Fruit fly (Drosophila melanogaster) whole organism, embryonic: Measurements from ENCODE around the gene Enoph.

ENCODE experiments used
- B-H1 ChIP-seq: fragments of 200-800 bp; sonication (Bioruptor generic); IDR thresholded peaks from 3 replicates; pipeline ENCODE4 v1.3.6; 2022; ENCODE audit warnings: missing biosample characterization, missing genetic modification characterization
- BtbVII ChIP-seq: fragments of 200-800 bp; sonication (Bioruptor generic); optimal IDR thresholded peaks from 3 replicates; lab custom pipeline; 2017; ENCODE audit warnings: missing biosample characterization, mild to moderate bottlenecking, missing genetic modification characterization
- CG1024 ChIP-seq: fragments of 200-800 bp; sonication (Bioruptor generic); IDR thresholded peaks from 2 replicates; pipeline ENCODE4 v1.3.6; 2022; ENCODE audit warnings: missing biosample characterization, missing genetic modification characterization
- CG10366 ChIP-seq: fragments of 200-800 bp; sonication (Bioruptor generic); IDR thresholded peaks from 2 replicates; pipeline ENCODE4 v1.3.6; 2022; ENCODE audit warnings: missing biosample characterization, missing genetic modification characterization
- CG10543 ChIP-seq: fragments of 200-800 bp; sonication (Bioruptor generic); optimal IDR thresholded peaks from 3 replicates; lab custom pipeline; 2017; ENCODE audit warnings: missing biosample characterization, mild to moderate bottlenecking, missing genetic modification characterization, moderate library complexity
- CG10565 ChIP-seq: fragments of 200-800 bp; sonication (Bioruptor generic); optimal IDR thresholded peaks from 3 replicates; lab custom pipeline; 2016; ENCODE audit warnings: missing biosample characterization, mild to moderate bottlenecking, missing genetic modification characterization
- CG11093 ChIP-seq: fragments of 200-800 bp; sonication (Bioruptor generic); IDR thresholded peaks from 3 replicates; pipeline ENCODE4 v1.3.6; 2022; ENCODE audit warnings: missing biosample characterization, missing genetic modification characterization
- CG11398 ChIP-seq: fragments of 200-800 bp; sonication (Bioruptor generic); optimal IDR thresholded peaks from 2 replicates; lab custom pipeline; 2016; ENCODE audit warnings: missing biosample characterization, missing genetic modification characterization
- CG12236 ChIP-seq: fragments of 200-800 bp; sonication (Bioruptor generic); optimal IDR thresholded peaks from 2 replicates; lab custom pipeline; 2016; ENCODE audit warnings: missing biosample characterization, missing genetic modification characterization
- CG12769 ChIP-seq: fragments of 200-800 bp; sonication (Bioruptor generic); optimal IDR thresholded peaks from 2 replicates; lab custom pipeline; 2019; ENCODE audit warnings: missing biosample characterization, mild to moderate bottlenecking, missing genetic modification characterization, moderate library complexity
- CG12942 ChIP-seq: fragments of 200-800 bp; sonication (Bioruptor generic); optimal IDR thresholded peaks from 3 replicates; lab custom pipeline; 2016; ENCODE audit warnings: missing biosample characterization, missing genetic modification characterization
- CG13296 ChIP-seq: fragments of 200-800 bp; sonication (Bioruptor generic); optimal IDR thresholded peaks from 3 replicates; lab custom pipeline; 2018; ENCODE audit warnings: missing biosample characterization, mild to moderate bottlenecking, missing genetic modification characterization
- CG14965 ChIP-seq: fragments of 200-800 bp; sonication (Bioruptor generic); optimal IDR thresholded peaks from 2 replicates; lab custom pipeline; 2016; ENCODE audit warnings: missing biosample characterization, missing genetic modification characterization, borderline replicate concordance
- CG15696 ChIP-seq: fragments of 200-800 bp; sonication (Bioruptor generic); optimal IDR thresholded peaks from 2 replicates; lab custom pipeline; 2019; ENCODE audit warnings: missing biosample characterization, mild to moderate bottlenecking, missing genetic modification characterization, moderate library complexity
- CG16813 ChIP-seq: fragments of 200-800 bp; sonication (Bioruptor generic); IDR thresholded peaks from 3 replicates; pipeline ENCODE4 v1.3.6; 2022; ENCODE audit warnings: missing biosample characterization, missing genetic modification characterization; ENCODE audit not compliant: partially characterized antibody
- CG1792 ChIP-seq: fragments of 200-800 bp; sonication (Bioruptor generic); optimal IDR thresholded peaks from 2 replicates; lab custom pipeline; 2016; ENCODE audit warnings: missing biosample characterization, missing genetic modification characterization
- CG30431 ChIP-seq: fragments of 200-800 bp; sonication (Bioruptor generic); optimal IDR thresholded peaks from 2 replicates; lab custom pipeline; 2017; ENCODE audit warnings: missing biosample characterization, missing genetic modification characterization
- CG3281 ChIP-seq: fragments of 200-800 bp; sonication (Bioruptor generic); optimal IDR thresholded peaks from 3 replicates; lab custom pipeline; 2017; ENCODE audit warnings: missing biosample characterization, mild to moderate bottlenecking, missing genetic modification characterization
- CG3726 ChIP-seq: fragments of 200-800 bp; sonication (Bioruptor generic); IDR thresholded peaks from 3 replicates; pipeline ENCODE4, ENCODE4 v1.3.6; 2022; ENCODE audit warnings: missing biosample characterization, missing genetic modification characterization
- CG42726 ChIP-seq: fragments of 200-800 bp; sonication (Bioruptor generic); IDR thresholded peaks from 2 replicates; pipeline ENCODE4 v1.3.6; 2022; ENCODE audit warnings: missing biosample characterization, missing genetic modification characterization; ENCODE audit not compliant: partially characterized antibody
- CG4617 ChIP-seq: fragments of 200-800 bp; sonication (Bioruptor generic); optimal IDR thresholded peaks from 3 replicates; lab custom pipeline; 2016; ENCODE audit warnings: missing biosample characterization, missing genetic modification characterization, borderline replicate concordance
- CG6272 ChIP-seq: fragments of 200-800 bp; sonication (Bioruptor generic); IDR thresholded peaks from 2 replicates; pipeline ENCODE4 v1.3.6; 2022; ENCODE audit warnings: missing biosample characterization, missing genetic modification characterization
- CG7556 ChIP-seq: fragments of 200-800 bp; sonication (Bioruptor generic); optimal IDR thresholded peaks from 2 replicates; lab custom pipeline; 2017; ENCODE audit warnings: missing biosample characterization, mild to moderate bottlenecking, missing genetic modification characterization
- CG7745 ChIP-seq: fragments of 200-800 bp; sonication (Bioruptor generic); optimal IDR thresholded peaks from 2 replicates; lab custom pipeline; 2018; ENCODE audit warnings: missing biosample characterization, mild to moderate bottlenecking, missing genetic modification characterization, moderate library complexity
- CG8388 ChIP-seq: fragments of 200-800 bp; sonication (Bioruptor generic); optimal IDR thresholded peaks from 2 replicates; lab custom pipeline; 2019; ENCODE audit warnings: missing biosample characterization, mild to moderate bottlenecking, missing genetic modification characterization, moderate library complexity
- E2f1 ChIP-seq: fragments of 200-800 bp; sonication (Bioruptor generic); IDR thresholded peaks from 2 replicates; pipeline ENCODE4 v1.3.6; 2022; ENCODE audit warnings: missing biosample characterization, missing genetic modification characterization
- Fer2 ChIP-seq: fragments of 200-800 bp; sonication (Bioruptor generic); optimal IDR thresholded peaks from 2 replicates; lab custom pipeline; 2018; ENCODE audit warnings: missing biosample characterization, mild to moderate bottlenecking, missing genetic modification characterization, moderate library complexity
- Hmr ChIP-seq: fragments of 200-800 bp; sonication (Bioruptor generic); optimal IDR thresholded peaks from 3 replicates; lab custom pipeline; 2017; ENCODE audit warnings: mild to moderate bottlenecking, missing biosample characterization, missing genetic modification reagents, missing genetic modification characterization
- Jarid2 ChIP-seq: fragments of 200-800 bp; sonication (Bioruptor generic); optimal IDR thresholded peaks from 3 replicates; lab custom pipeline; 2017; ENCODE audit warnings: mild to moderate bottlenecking, missing biosample characterization, missing genetic modification reagents, missing genetic modification characterization
- Lpt ChIP-seq: fragments of >200 bp; optimal IDR thresholded peaks from 2 replicates; lab custom pipeline; 2018; ENCODE audit warnings: missing biosample characterization, missing genetic modification characterization
- Pdp1 ChIP-seq, 2 experiments: fragments of 200-800 bp; sonication (Bioruptor generic); optimal IDR thresholded peaks; 3 replicates each; lab custom pipeline; 2016; ENCODE audit warnings: missing biosample characterization in 2 of 2, missing genetic modification characterization in 2 of 2, mild to moderate bottlenecking in 1 of 2, moderate library complexity in 1 of 2
- Sin3A ChIP-seq: fragments of >200 bp; optimal IDR thresholded peaks from 2 replicates; lab custom pipeline; 2018
- Sox100B ChIP-seq: fragments of 200-800 bp; sonication (Bioruptor generic); optimal IDR thresholded peaks from 3 replicates; lab custom pipeline; 2018; ENCODE audit warnings: missing biosample characterization, mild to moderate bottlenecking, missing genetic modification characterization
- Usf ChIP-seq: fragments of 200-800 bp; sonication (Bioruptor generic); optimal IDR thresholded peaks from 2 replicates; lab custom pipeline; 2017; ENCODE audit warnings: missing genotype, missing biosample characterization, missing genetic modification characterization
- ac ChIP-seq: fragments of 200-800 bp; sonication (Bioruptor generic); optimal IDR thresholded peaks from 3 replicates; lab custom pipeline; 2017; ENCODE audit warnings: missing biosample characterization, mild to moderate bottlenecking, missing genetic modification characterization
- chif ChIP-seq, 2 experiments: fragments of 200-800 bp; sonication (Bioruptor generic); optimal IDR thresholded peaks; 3 replicates each; lab custom pipeline; 2016; ENCODE audit warnings: missing biosample characterization in 2 of 2, missing genetic modification characterization in 2 of 2
- cwo ChIP-seq: fragments of 200-800 bp; sonication (Bioruptor generic); optimal IDR thresholded peaks from 3 replicates; lab custom pipeline; 2017; ENCODE audit warnings: missing biosample characterization, missing genetic modification characterization, mild to moderate bottlenecking, moderate library complexity, missing genetic modification reagents
- da ChIP-seq: fragments of 200-800 bp; sonication (Bioruptor generic); optimal IDR thresholded peaks from 2 replicates; lab custom pipeline; 2016; ENCODE audit warnings: missing biosample characterization, missing genetic modification characterization
- gt ChIP-seq: fragments of 200-800 bp; sonication (Bioruptor generic); IDR thresholded peaks from 2 replicates; pipeline ENCODE4 v1.3.6; 2022; ENCODE audit warnings: missing biosample characterization, missing genetic modification characterization
- hkb ChIP-seq, 2 experiments: fragments of 200-800 bp in 1 of 2; fragments of >200 bp in 1 of 2; sonication (Bioruptor generic) in 1 of 2; IDR thresholded peaks in 1 of 2; optimal IDR thresholded peaks in 1 of 2; 2 replicates each; pipeline versions ENCODE4 v1.3.6 to Lab custom; 2017 to 2022; ENCODE audit warnings: missing biosample characterization in 1 of 2, missing genetic modification characterization in 1 of 2
- kah ChIP-seq: fragments of 200-800 bp; sonication (Bioruptor generic); optimal IDR thresholded peaks from 2 replicates; lab custom pipeline; 2018; ENCODE audit warnings: missing biosample characterization, mild to moderate bottlenecking, missing genetic modification characterization
- lab ChIP-seq: fragments of 200-800 bp; sonication (Bioruptor generic); optimal IDR thresholded peaks from 3 replicates; lab custom pipeline; 2017; ENCODE audit warnings: missing biosample characterization, missing genetic modification characterization, mild to moderate bottlenecking, moderate library complexity, missing genetic modification reagents
- pros ChIP-seq: fragments of 200-800 bp; sonication (Bioruptor generic); optimal IDR thresholded peaks from 3 replicates; lab custom pipeline; 2019; ENCODE audit warnings: missing biosample characterization, mild to moderate bottlenecking, missing genetic modification characterization, moderate library complexity
- run ChIP-seq: fragments of 200-800 bp; sonication (Bioruptor generic); optimal IDR thresholded peaks from 3 replicates; lab custom pipeline; 2018; ENCODE audit warnings: missing biosample characterization, mild to moderate bottlenecking, missing genetic modification characterization
- salm ChIP-seq: fragments of 200-800 bp; sonication (Bioruptor generic); optimal IDR thresholded peaks from 2 replicates; lab custom pipeline; 2018; ENCODE audit warnings: missing biosample characterization, mild to moderate bottlenecking, missing genetic modification characterization
- sc ChIP-seq, 3 experiments: fragments of >200 bp in 2 of 3; fragments of 200-800 bp in 1 of 3; sonication (Bioruptor generic) in 1 of 3; optimal IDR thresholded peaks; 2 replicates in 2 of 3; 3 replicates in 1 of 3; lab custom pipeline; 2017; ENCODE audit warnings: mild to moderate bottlenecking in 1 of 3, missing biosample characterization in 1 of 3, missing genetic modification characterization in 1 of 3, missing genetic modification reagents in 1 of 3
- unc-4 ChIP-seq: fragments of 200-800 bp; sonication (Bioruptor generic); IDR thresholded peaks from 2 replicates; pipeline ENCODE4 v1.3.6; 2022; ENCODE audit warnings: missing biosample characterization, missing genetic modification characterization; ENCODE audit not compliant: partially characterized antibody
- usp ChIP-seq: fragments of >200 bp; optimal IDR thresholded peaks from 2 replicates; lab custom pipeline; 2017; ENCODE audit warnings: missing biosample characterization, missing genetic modification characterization
- wdn ChIP-seq: fragments of 200-800 bp; sonication (Bioruptor generic); IDR thresholded peaks from 2 replicates; pipeline ENCODE4 v1.3.6; 2022; ENCODE audit warnings: missing biosample characterization, missing genetic modification characterization
- wor ChIP-seq: fragments of 200-800 bp; sonication (Bioruptor generic); IDR thresholded peaks from 2 replicates; pipeline ENCODE4 v1.3.6; 2022; ENCODE audit warnings: missing biosample characterization, missing genetic modification characterization

The Enoph gene

DNA sequence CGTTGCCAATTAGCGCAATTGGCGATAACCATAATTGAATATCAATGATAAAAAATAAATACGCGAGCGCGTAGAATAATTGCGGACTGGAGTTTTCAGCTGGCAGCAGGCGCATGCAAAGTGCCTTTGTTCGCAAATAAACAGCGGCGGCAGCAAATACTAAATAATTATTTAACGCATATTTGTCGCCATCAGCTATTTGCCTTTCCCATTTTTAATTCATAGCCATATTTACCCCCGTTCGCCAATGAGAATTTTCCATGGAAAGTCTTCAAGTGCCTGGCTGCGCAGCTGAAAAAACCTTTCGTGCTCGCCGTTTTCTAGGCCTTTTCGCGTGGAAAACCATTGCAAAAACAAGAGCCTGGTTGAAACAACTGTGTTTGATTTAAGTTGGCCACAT is 45.4 kb upstream of the Enoph start (continued):
- TF ChIP-seq CG3281 (peak; percentile 51), CG10366 (GFP tag; lab: Robert Waterston, UW) (no peak), Usf (GFP tag; lab: Kevin White, UChicago) (no peak), CG10565 (GFP tag; lab: Kevin White, UChicago) (no peak), BtbVII (GFP tag; lab: Kevin White, UChicago) (peak; percentile 29), CG1792 (GFP tag; lab: Kevin White, UChicago) (no peak), B-H1 (GFP tag; lab: Robert Waterston, UW) (no peak), salm (tag; lab: Kevin White, UChicago) (no peak), CG11398 (no peak), hkb (optimal IDR thresholded peaks at IDR 0.05; lab: Kevin White, UChicago) (no peak), hkb (GFP tag; IDR thresholded peaks at IDR 0.05; lab: Robert Waterston, UW) (no peak), cwo (GFP tag; lab: Kevin White, UChicago) (peak; percentile 18), CG3726 (GFP tag; lab: Robert Waterston, UW) (no peak), CG1024 (no peak), sc (optimal IDR thresholded peaks at IDR 0.05; lab: Kevin White, UChicago) (no peak), sc (GFP tag; optimal IDR thresholded peaks at IDR 0.05; lab: Kevin White, UChicago) (no peak), kah (GFP tag; lab: Kevin White, UChicago) (no peak), gt (GFP tag; lab: Robert Waterston, UW) (no peak), CG14965 (GFP tag; lab: Kevin White, UChicago) (no peak), CG7556 (GFP tag; lab: Kevin White, UChicago) (peak; percentile 21), CG15696 (no peak), da (no peak), run (tag; lab: Kevin White, UChicago) (no peak), Sox100B (GFP tag; lab: Kevin White, UChicago) (no peak), pros (GFP tag; lab: Kevin White, UChicago) (no peak), Sin3A (lab: Kevin White, UChicago) (no peak), ac (GFP tag; lab: Kevin White, UChicago) (no peak), E2f1 (GFP tag; lab: Robert Waterston, UW) (no peak), CG7745 (tag; lab: Kevin White, UChicago) (no peak), chif (GFP tag; optimal IDR thresholded peaks at IDR 0.05; lab: Kevin White, UChicago) (no peak), CG13296 (GFP tag; lab: Kevin White, UChicago) (peak; percentile 31), Fer2 (tag; lab: Kevin White, UChicago) (no peak), Jarid2 (GFP tag; lab: Kevin White, UChicago) (no peak), CG6272 (GFP tag; lab: Robert Waterston, UW) (no peak), Pdp1 (GFP tag; optimal IDR thresholded peaks at IDR 0.05; lab: Kevin White, UChicago) (no peak), CG11093 (no peak), lab (GFP tag; lab: Kevin White, UChicago) (peak; percentile 78), wor (GFP tag; lab: Robert Waterston, UW) (no peak), CG12942 (GFP tag; lab: Kevin White, UChicago) (no peak), CG12236 (no peak), wdn (GFP tag; lab: Robert Waterston, UW) (no peak), CG4617 (GFP tag; lab: Kevin White, UChicago) (no peak), CG10543 (peak; percentile 7), usp (GFP tag; lab: Kevin White, UChicago) (no peak), CG30431 (GFP tag; lab: Kevin White, UChicago) (no peak), CG16813 (GFP tag; lab: Robert Waterston, UW) (no peak), Lpt (GFP tag; lab: Kevin White, UChicago) (no peak), CG12769 (tag; lab: Kevin White, UChicago) (no peak), unc-4 (GFP tag; lab: Robert Waterston, UW) (no peak), CG8388 (GFP tag; lab: Kevin White, UChicago) (no peak), Hmr (GFP tag; lab: Kevin White, UChicago) (peak; percentile 58), CG42726 (GFP tag; lab: Robert Waterston, UW) (no peak)
